Worm (Caenorhabditis elegans): ENCODE results near the gene hcp-3.

hcp-3 gene

ce11 chrIII:9597044-9597443 is 19.2 kb downstream of the hcp-3 start, which contains the start of gene C48B4.12:
Gene C48B4.12, plus strand, starts transcription at chrIII:9597344.
- TF ChIP-seq nhr-11 (tag; optimal IDR thresholded peaks at IDR 0.05) (no peak), snpc-4 (tag; optimal IDR thresholded peaks at IDR 0.05) (no peak), egl-43 (GFP tag; IDR thresholded peaks at IDR 0.05) (no peak), mep-1 (tag; optimal IDR thresholded peaks at IDR 0.05) (no peak), hmg-1.1 (GFP tag; IDR thresholded peaks at IDR 0.05) (no peak), F10B5.3 (tag; optimal IDR thresholded peaks at IDR 0.05) (no peak)

ce11 chrIII:9595563-9595962 is 20.7 kb downstream of the hcp-3 start, which contains the start of gene rom-2:
Gene rom-2, minus strand, starts transcription at chrIII:9595663.
- TF ChIP-seq spr-1 (tag; optimal IDR thresholded peaks at IDR 0.05) (no peak), dmd-6 (GFP tag; IDR thresholded peaks at IDR 0.05) (no peak), dve-1 (tag; optimal IDR thresholded peaks at IDR 0.05; ENCODE audit: insufficient read depth) (no peak), nhr-41 (GFP tag; IDR thresholded peaks at IDR 0.05) (no peak), cey-2 (tag; optimal IDR thresholded peaks at IDR 0.05; ENCODE audit: borderline replicate concordance, insufficient read depth) (no peak), nhr-48 (tag; optimal IDR thresholded peaks at IDR 0.05) (no peak), gei-8 (GFP tag; optimal IDR thresholded peaks at IDR 0.05) (no peak), snpc-1.2 (GFP tag; IDR thresholded peaks at IDR 0.05) (no peak), attf-4 (tag; optimal IDR thresholded peaks at IDR 0.05) (no peak), jun-1 (tag; optimal IDR thresholded peaks at IDR 0.05) (no peak), dmd-8 (GFP tag; IDR thresholded peaks at IDR 0.05) (no peak), F37D6.2 (tag; optimal IDR thresholded peaks at IDR 0.05) (no peak)

ce11 chrIII:9592118-9592517 is 24.2 kb downstream of the hcp-3 start, which contains the start of gene acox-1.5:
Gene acox-1.5, minus strand, starts transcription at chrIII:9592192.
- TF ChIP-seq pqm-1 (tag; optimal IDR thresholded peaks at IDR 0.05) (peak; percentile 77), unc-62 (GFP tag; optimal IDR thresholded peaks at IDR 0.05 in 1 of 2) (peak in 1 of 2 experiments; percentile 16), unc-62 (tag; optimal IDR thresholded peaks at IDR 0.05) (no peak), dve-1 (tag; optimal IDR thresholded peaks at IDR 0.05; ENCODE audit: insufficient read depth) (peak; percentile 22), ztf-11 (tag; optimal IDR thresholded peaks at IDR 0.05) (no peak), nhr-41 (GFP tag; IDR thresholded peaks at IDR 0.05) (no peak), dmd-6 (GFP tag; IDR thresholded peaks at IDR 0.05) (peak; percentile 62), snpc-4 (tag; optimal IDR thresholded peaks at IDR 0.05) (no peak), hlh-11 (tag; optimal IDR thresholded peaks at IDR 0.05) (peak; percentile 34), nhr-28 (tag; optimal IDR thresholded peaks at IDR 0.05) (peak; percentile 55), nhr-77 (tag; optimal IDR thresholded peaks at IDR 0.05) (peak; percentile 56), aha-1 (tag) (peak; percentile 19)

ce11 chrIII:9590212-9590611 is 26.1 kb downstream of the hcp-3 start:
- TF ChIP-seq nhr-28 (tag; optimal IDR thresholded peaks at IDR 0.05) (peak; percentile 79), pqm-1 (tag; optimal IDR thresholded peaks at IDR 0.05) (peak; percentile 71), lin-1 (GFP tag; IDR thresholded peaks at IDR 0.05) (peak; percentile 83; the same call in 1 of the 2 replicates), R02D3.7 (tag; optimal IDR thresholded peaks at IDR 0.05) (no peak), hlh-11 (tag; optimal IDR thresholded peaks at IDR 0.05) (peak; percentile 66), dve-1 (tag; optimal IDR thresholded peaks at IDR 0.05; ENCODE audit: insufficient read depth) (peak; percentile 34), mdl-1 (tag; optimal IDR thresholded peaks at IDR 0.05) (peak in 1 of 2 experiments; percentile 61), ceh-28 (tag; optimal IDR thresholded peaks at IDR 0.05) (no peak), nhr-77 (tag; optimal IDR thresholded peaks at IDR 0.05) (peak; percentile 64), dmd-6 (GFP tag; IDR thresholded peaks at IDR 0.05) (peak; percentile 90), mes-2 (tag; optimal IDR thresholded peaks at IDR 0.05; ENCODE audit: poor library complexity, severe bottlenecking) (no peak), daf-16 (GFP tag; optimal IDR thresholded peaks at IDR 0.05) (no peak), daf-16 (tag; optimal IDR thresholded peaks at IDR 0.05) (peak; percentile 46), tra-1 (GFP tag; IDR thresholded peaks at IDR 0.05) (peak; percentile 59)

- TF ChIP-seq ces-1 (GFP tag; optimal IDR thresholded peaks at IDR 0.05) (peak; percentile 46), lim-7 (GFP tag; IDR thresholded peaks at IDR 0.05) (no peak), lsy-2 (tag; optimal IDR thresholded peaks at IDR 0.05) (peak in 1 of 2 experiments; percentile 21), fkh-10 (GFP tag; optimal IDR thresholded peaks at IDR 0.05) (peak; percentile 16)
These were observed 31.0 kb downstream of the hcp-3 start for ce11 chrIII:9585314-9585713.
